Fruit fly (Drosophila melanogaster) Kc167 (cell line): Measurements from ENCODE around the gene Sfp77F.

ENCODE experiments used
- Myc ChIP-seq: fragments of >200 bp; optimal IDR thresholded peaks from 2 replicates; lab custom pipeline; 2017; ENCODE audit warnings: missing external identifiers
- Sin3A ChIP-seq: fragments of >200 bp; optimal IDR thresholded peaks from 2 replicates; lab custom pipeline; 2018; ENCODE audit warnings: missing external identifiers
- h ChIP-seq: fragments of >200 bp; optimal IDR thresholded peaks from 3 replicates; lab custom pipeline; 2018; ENCODE audit warnings: missing external identifiers
- insv ChIP-seq: fragments of >200 bp; optimal IDR thresholded peaks from 3 replicates; lab custom pipeline; 2018; ENCODE audit warnings: missing external identifiers
- psq ChIP-seq: fragments of >200 bp; optimal IDR thresholded peaks from 2 replicates; lab custom pipeline; 2017; ENCODE audit warnings: missing external identifiers
- ttk ChIP-seq: sonication (Bioruptor generic); optimal IDR thresholded peaks from 2 replicates; lab custom pipeline; 2017; ENCODE audit warnings: missing external identifiers

Sfp77F gene

dm6 chr3L:20921859-20922258, 24.6 kb upstream of the Sfp77F start:
- TF ChIP-seq h (lab: Kevin White, UChicago) (no peak), Sin3A (no peak), Myc (no peak), psq (lab: Kevin White, UChicago) (no peak), ttk (lab: Kevin White, UChicago) (no peak)

dm6 chr3L:20920495-20920894, 23.3 kb upstream of the Sfp77F start:
- TF ChIP-seq Sin3A (no peak), insv (lab: Kevin White, UChicago) (no peak), h (lab: Kevin White, UChicago) (no peak), ttk (lab: Kevin White, UChicago) (no peak), psq (lab: Kevin White, UChicago) (no peak), Myc (no peak)

- TF ChIP-seq insv (lab: Kevin White, UChicago) (no peak), ttk (lab: Kevin White, UChicago) (no peak), psq (lab: Kevin White, UChicago) (no peak), Myc (no peak), Sin3A (no peak), h (lab: Kevin White, UChicago) (no peak)
These were observed 21.7 kb upstream of the Sfp77F start for dm6 chr3L:20918945-20919344.

dm6 chr3L:20917025-20917691, 19.9 kb upstream of the Sfp77F start:
- no peak for TF ChIP-seq Myc
- TF ChIP-seq Sin3A = no peak
- TF ChIP-seq ttk (lab: Kevin White, UChicago) = no peak
- no peak for TF ChIP-seq psq (lab: Kevin White, UChicago)
- TF ChIP-seq h (lab: Kevin White, UChicago) = no peak
- no peak for TF ChIP-seq insv (lab: Kevin White, UChicago)

- no peak for TF ChIP-seq ttk (lab: Kevin White, UChicago)
- TF ChIP-seq Sin3A = no peak
- no peak for TF ChIP-seq psq (lab: Kevin White, UChicago)
- TF ChIP-seq Myc = no peak
- TF ChIP-seq insv (lab: Kevin White, UChicago) = no peak
- TF ChIP-seq h (lab: Kevin White, UChicago) = no peak
These were observed 17.9 kb upstream of the Sfp77F start for dm6 chr3L:20915111-20915510.

dm6 chr3L:20914375-20914774, 17.2 kb upstream of the Sfp77F start:
- TF ChIP-seq insv (lab: Kevin White, UChicago) (no peak), psq (lab: Kevin White, UChicago) (no peak), ttk (lab: Kevin White, UChicago) (no peak), Myc (no peak), Sin3A (no peak), h (lab: Kevin White, UChicago) (no peak)

dm6 chr3L:20906959-20907358, 9.7 kb upstream of the Sfp77F start:
- TF ChIP-seq h (lab: Kevin White, UChicago) (no peak), ttk (lab: Kevin White, UChicago) (no peak), psq (lab: Kevin White, UChicago) (no peak), Sin3A (no peak), Myc (no peak), insv (lab: Kevin White, UChicago) (no peak)

- TF ChIP-seq Sin3A (no peak), Myc (no peak), ttk (lab: Kevin White, UChicago) (no peak), h (lab: Kevin White, UChicago) (no peak), insv (lab: Kevin White, UChicago) (no peak), psq (lab: Kevin White, UChicago) (no peak)
These were observed 8.3 kb upstream of the Sfp77F start, which contains the start of gene CG11458 for dm6 chr3L:20905495-20905894. Gene CG11458, plus strand, starts transcription at chr3L:20905795.

- TF ChIP-seq Sin3A = no peak
- no peak for TF ChIP-seq psq (lab: Kevin White, UChicago)
- TF ChIP-seq ttk (lab: Kevin White, UChicago) = no peak
- no peak for TF ChIP-seq Myc
- no peak for TF ChIP-seq insv (lab: Kevin White, UChicago)
- TF ChIP-seq h (lab: Kevin White, UChicago) = no peak
These were observed 3.8 kb upstream of the Sfp77F start for dm6 chr3L:20900996-20901395.

- no peak for TF ChIP-seq ttk (lab: Kevin White, UChicago)
- TF ChIP-seq psq (lab: Kevin White, UChicago) = no peak
- no peak for TF ChIP-seq Myc
- no peak for TF ChIP-seq h (lab: Kevin White, UChicago)
These were observed 12.0 kb downstream of the Sfp77F start, which contains the start of gene CG32432 for dm6 chr3L:20885172-20885571. Gene CG32432, minus strand, starts transcription at chr3L:20885188.

dm6 chr3L:20883969-20884368, 13.2 kb downstream of the Sfp77F start:
- TF ChIP-seq psq (lab: Kevin White, UChicago) = no peak
- TF ChIP-seq h (lab: Kevin White, UChicago) = no peak

dm6 chr3L:20868995-20869394, 28.2 kb downstream of the Sfp77F start:
- TF ChIP-seq insv (lab: Kevin White, UChicago) (no peak), Myc (no peak), h (lab: Kevin White, UChicago) (no peak), Sin3A (no peak), psq (lab: Kevin White, UChicago) (no peak), ttk (lab: Kevin White, UChicago) (no peak)

- no peak for TF ChIP-seq insv (lab: Kevin White, UChicago)
- TF ChIP-seq Myc = no peak
- no peak for TF ChIP-seq Sin3A
These were observed 39.6 kb downstream of the Sfp77F start for dm6 chr3L:20857609-20858008.
